Worm (Caenorhabditis elegans): ENCODE results near the gene mdt-4.
A peak's percentile ranks its signal among the peaks of the same experiment; 100 is the strongest.

Gene mdt-4

DNA sequence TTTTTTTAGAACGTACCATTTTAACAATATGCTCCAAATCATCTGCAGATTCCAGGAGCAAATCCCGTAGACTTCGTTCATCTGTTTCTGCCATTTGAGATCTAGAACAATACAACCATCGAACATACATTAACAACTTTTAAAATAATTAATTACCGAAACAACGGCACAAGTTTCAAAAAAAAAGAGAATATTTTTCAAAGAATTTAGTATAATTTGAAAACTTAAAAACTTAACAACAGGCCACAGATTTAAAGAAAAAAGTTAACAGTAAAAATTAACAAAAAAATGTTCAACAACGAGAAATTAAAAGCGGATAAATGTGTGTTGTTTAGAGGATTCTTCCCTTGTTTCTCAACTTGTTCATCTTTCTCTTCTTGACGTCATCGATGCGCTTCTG, at the start of gene mdt-4:
Gene mdt-4, minus strand, starts transcription at position 101 of the 400 bp plus-strand sequence.
- TF ChIP-seq lin-38 (GFP tag; IDR thresholded peaks at IDR 0.05) (peak; percentile 18; the same call in 1 of the 2 replicates), ztf-11 (tag; optimal IDR thresholded peaks at IDR 0.05) (no peak), T20F7.1 (GFP tag; optimal IDR thresholded peaks at IDR 0.05) (peak; percentile 31)

ce11 chrII:4992977-4993376, 49.2 kb upstream of the mdt-4 start, which contains the start of gene pigb-1:
TSS of gene pigb-1 (minus strand) at chrII:4993077.
- TF ChIP-seq ctbp-1 (GFP tag; IDR thresholded peaks at IDR 0.05): 0 out of 2 replicates have a peak, but pooled peaks have one; percentile 19
- no peak for TF ChIP-seq daf-19 (GFP tag; conservative IDR thresholded peaks at IDR 0.05)

ce11 chrII:4989802-4990201, 46.1 kb upstream of the mdt-4 start, which contains the start of gene T27F7.12:
TSS of gene T27F7.12 (plus strand) at chrII:4990102.
- TF ChIP-seq nhr-25 (tag; optimal IDR thresholded peaks at IDR 0.05; ENCODE audit: borderline replicate concordance, insufficient read depth) (no peak), pha-4 (GFP tag; IDR thresholded peaks at IDR 0.05) (no peak), pha-4 (tag; optimal IDR thresholded peaks at IDR 0.05) (no peak), ceh-62 (tag; optimal IDR thresholded peaks at IDR 0.05) (no peak), F44E2.7 (GFP tag; IDR thresholded peaks at IDR 0.05) (no peak), zip-11 (GFP tag; IDR thresholded peaks at IDR 0.05) (no peak), duxl-1 (tag; optimal IDR thresholded peaks at IDR 0.05; ENCODE audit: poor library complexity) (no peak), fkh-10 (GFP tag; optimal IDR thresholded peaks at IDR 0.05) (no peak), lin-39 (tag; optimal IDR thresholded peaks at IDR 0.05) (no peak), lir-3 (tag; optimal IDR thresholded peaks at IDR 0.05) (no peak), dmd-6 (GFP tag; IDR thresholded peaks at IDR 0.05) (no peak), F10B5.3 (tag; optimal IDR thresholded peaks at IDR 0.05) (no peak), ztf-7 (tag; optimal IDR thresholded peaks at IDR 0.05) (no peak), ztf-11 (tag; optimal IDR thresholded peaks at IDR 0.05) (no peak), aha-1 (tag) (no peak), tag-97 (GFP tag; IDR thresholded peaks at IDR 0.05) (no peak)

ce11 chrII:4987257-4987656, 43.5 kb upstream of the mdt-4 start:
- TF ChIP-seq F49E8.2 (tag; optimal IDR thresholded peaks at IDR 0.05; ENCODE audit: borderline replicate concordance) (no peak), unc-39 (tag; optimal IDR thresholded peaks at IDR 0.05) (no peak), ceh-32 (tag; optimal IDR thresholded peaks at IDR 0.05; ENCODE audit: poor library complexity) (no peak), dpl-1 (GFP tag; optimal IDR thresholded peaks at IDR 0.05) (no peak), mdt-29 (GFP tag; IDR thresholded peaks at IDR 0.05) (no peak), nhr-102 (tag; optimal IDR thresholded peaks at IDR 0.05) (no peak), daf-19 (GFP tag; conservative IDR thresholded peaks at IDR 0.05) (no peak), zfp-2 (tag; optimal IDR thresholded peaks at IDR 0.05) (no peak), lin-29 (GFP tag; IDR thresholded peaks at IDR 0.05) (no peak)

DNA sequence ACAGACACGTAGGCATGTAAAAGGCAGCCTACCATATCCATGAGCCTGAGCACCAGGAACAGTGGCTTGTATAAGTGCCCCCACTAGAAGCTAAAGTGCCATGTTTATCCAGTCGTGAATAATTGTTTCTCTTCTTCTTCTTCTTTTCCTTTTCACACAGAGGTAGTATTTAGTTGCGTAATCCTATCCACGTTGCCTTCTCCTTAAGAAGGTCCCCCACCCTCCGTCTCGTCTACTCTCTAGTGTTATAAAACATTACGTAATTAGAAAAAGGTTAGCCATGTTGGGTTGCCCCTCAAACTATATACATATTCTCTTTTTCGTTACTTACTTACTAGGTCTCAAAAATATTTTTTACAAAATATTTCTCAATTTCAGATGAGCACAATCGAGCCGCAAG, 42.9 kb upstream of the mdt-4 start:
- TF ChIP-seq mdt-29 (GFP tag; IDR thresholded peaks at IDR 0.05) (no peak), lin-39 (tag; optimal IDR thresholded peaks at IDR 0.05) (no peak), F44E2.7 (GFP tag; IDR thresholded peaks at IDR 0.05) (no peak), dmd-9 (GFP tag; IDR thresholded peaks at IDR 0.05) (no peak), zip-2 (tag; optimal IDR thresholded peaks at IDR 0.05) (no peak), nhr-6 (tag; optimal IDR thresholded peaks at IDR 0.05) (no peak), Y5F2A.4 (GFP tag; optimal IDR thresholded peaks at IDR 0.05) (no peak), nhr-11 (tag; optimal IDR thresholded peaks at IDR 0.05) (no peak), ZK546.5 (tag; optimal IDR thresholded peaks at IDR 0.05) (no peak), daf-16 (GFP tag; optimal IDR thresholded peaks at IDR 0.05) (no peak), daf-16 (tag; optimal IDR thresholded peaks at IDR 0.05) (no peak), madf-5 (GFP tag; IDR thresholded peaks at IDR 0.05) (no peak), ceh-32 (tag; optimal IDR thresholded peaks at IDR 0.05; ENCODE audit: poor library complexity) (no peak), sdz-12 (GFP tag; optimal IDR thresholded peaks at IDR 0.05) (no peak), Y105C5A.15 (GFP tag; IDR thresholded peaks at IDR 0.05) (no peak), nhr-77 (tag; optimal IDR thresholded peaks at IDR 0.05) (no peak), set-16 (GFP tag; IDR thresholded peaks at IDR 0.05) (no peak)
